Worm (Caenorhabditis elegans) whole organism, L3 larva: ENCODE measurements around the gene mpc-1.

Source experiments
- ZK546.5 ChIP-seq: sonication (generic microtip); optimal IDR thresholded peaks from 2 replicates; lab custom pipeline; 2017; ENCODE audit warnings: missing biosample characterization, missing genetic modification characterization
- aly-2 ChIP-seq: fragments of 150-350 bp; optimal IDR thresholded peaks from 2 replicates; lab custom pipeline; 2014; ENCODE audit warnings: missing biosample characterization, missing genetic modification characterization
- ceh-16 ChIP-seq: sonication (generic microtip); optimal IDR thresholded peaks from 2 replicates; lab custom pipeline; 2017; ENCODE audit warnings: missing biosample characterization, missing genetic modification characterization
- ceh-28 ChIP-seq: fragments of 150-350 bp; optimal IDR thresholded peaks from 2 replicates; lab custom pipeline; 2014; ENCODE audit warnings: missing biosample characterization, missing genetic modification reagents, missing genetic modification characterization
- daf-12 ChIP-seq: fragments of 150-350 bp; optimal IDR thresholded peaks from 2 replicates; lab custom pipeline; 2014; ENCODE audit warnings: missing biosample characterization, missing genetic modification reagents, missing genetic modification characterization
- egl-27 ChIP-seq: sonication (generic microtip); optimal IDR thresholded peaks from 4 replicates; lab custom pipeline; 2017; ENCODE audit warnings: missing biosample characterization, missing genetic modification reagents, missing genetic modification characterization
- egl-5 ChIP-seq: fragments of 150-350 bp; optimal IDR thresholded peaks from 2 replicates; lab custom pipeline; 2017; ENCODE audit warnings: missing biosample characterization, missing genetic modification reagents, missing genetic modification characterization, inconsistent platforms
- elt-1 ChIP-seq: fragments of 150-350 bp; optimal IDR thresholded peaks from 2 replicates; lab custom pipeline; 2014; ENCODE audit warnings: missing biosample characterization, missing genetic modification characterization
- elt-2 ChIP-seq: sonication (generic microtip); optimal IDR thresholded peaks from 2 replicates; lab custom pipeline; 2016; ENCODE audit warnings: missing genetic modification reagents, mild to moderate bottlenecking, missing genetic modification characterization, missing compliant biosample characterization
- elt-3 ChIP-seq, 3 experiments: fragments of 150-350 bp in 1 of 3; sonication (generic microtip) in 2 of 3; optimal IDR thresholded peaks; 2 replicates in 2 of 3; 4 replicates in 1 of 3; lab custom pipeline; 2014 to 2017; ENCODE audit warnings: missing biosample characterization in 3 of 3, missing genetic modification characterization in 3 of 3
- eor-1 ChIP-seq, 2 experiments: fragments of 150-350 bp; optimal IDR thresholded peaks; 2 replicates each; lab custom pipeline; 2014 to 2018; ENCODE audit warnings: missing biosample characterization in 2 of 2, missing genetic modification characterization in 2 of 2
- fkh-10 ChIP-seq: sonication (generic microtip); optimal IDR thresholded peaks from 2 replicates; lab custom pipeline; 2017; ENCODE audit warnings: missing biosample characterization, missing genetic modification reagents, missing genetic modification characterization
- fkh-2 ChIP-seq: fragments of 150-350 bp; optimal IDR thresholded peaks from 2 replicates; lab custom pipeline; 2014; ENCODE audit warnings: missing biosample characterization, missing genetic modification reagents, missing genetic modification characterization
- fos-1 ChIP-seq: fragments of 150-350 bp; optimal IDR thresholded peaks from 2 replicates; lab custom pipeline; 2014; ENCODE audit warnings: missing biosample characterization, missing genetic modification characterization
- hmg-11 ChIP-seq: sonication (generic microtip); optimal IDR thresholded peaks from 2 replicates; lab custom pipeline; 2016; ENCODE audit warnings: missing genetic modification characterization, missing compliant biosample characterization
- lin-15B ChIP-seq: fragments of 150-350 bp; optimal IDR thresholded peaks from 2 replicates; lab custom pipeline; 2014; ENCODE audit warnings: missing biosample characterization, missing genetic modification characterization
- lin-39 ChIP-seq: fragments of 150-350 bp; optimal IDR thresholded peaks from 2 replicates; lab custom pipeline; 2018; ENCODE audit warnings: missing biosample characterization, missing genetic modification reagents, missing genetic modification characterization
- lsy-12 ChIP-seq: sonication (generic microtip); optimal IDR thresholded peaks from 2 replicates; lab custom pipeline; 2016; ENCODE audit warnings: mild to moderate bottlenecking, missing genetic modification characterization, missing compliant biosample characterization
- mdl-1 ChIP-seq: fragments of 150-350 bp; optimal IDR thresholded peaks from 2 replicates; lab custom pipeline; 2014; ENCODE audit warnings: missing biosample characterization, missing genetic modification characterization
- mml-1 ChIP-seq: fragments of 150-350 bp; sonication (generic microtip); optimal IDR thresholded peaks from 3 replicates; lab custom pipeline; 2014; ENCODE audit warnings: missing biosample characterization, missing genetic modification characterization
- nfya-1 ChIP-seq: sonication (generic microtip); optimal IDR thresholded peaks from 2 replicates; lab custom pipeline; 2017; ENCODE audit warnings: missing genetic modification characterization, mild to moderate bottlenecking, missing compliant biosample characterization, antibody characterized with exemption, moderate library complexity; ENCODE audit not compliant: insufficient read depth
- nhr-11 ChIP-seq: fragments of 150-350 bp; optimal IDR thresholded peaks from 2 replicates; lab custom pipeline; 2014; ENCODE audit warnings: missing biosample characterization, missing genetic modification characterization
- nhr-12 ChIP-seq: fragments of 150-350 bp; optimal IDR thresholded peaks from 2 replicates; lab custom pipeline; 2014; ENCODE audit warnings: missing biosample characterization, missing genetic modification characterization
- nhr-23 ChIP-seq: fragments of 150-350 bp; optimal IDR thresholded peaks from 2 replicates; lab custom pipeline; 2014; ENCODE audit warnings: missing biosample characterization, missing genetic modification reagents, missing genetic modification characterization
- nhr-25 ChIP-seq: sonication (generic microtip); optimal IDR thresholded peaks from 2 replicates; lab custom pipeline; 2017; ENCODE audit warnings: missing biosample characterization, missing genetic modification characterization
- nhr-28 ChIP-seq: fragments of 150-350 bp; optimal IDR thresholded peaks from 2 replicates; lab custom pipeline; 2014; ENCODE audit warnings: missing biosample characterization, missing genetic modification characterization
- nhr-43 ChIP-seq: sonication (generic microtip); optimal IDR thresholded peaks from 2 replicates; lab custom pipeline; 2016; ENCODE audit warnings: mild to moderate bottlenecking, missing genetic modification characterization, missing compliant biosample characterization; ENCODE audit not compliant: poor library complexity, severe bottlenecking
- nhr-76 ChIP-seq: fragments of 150-350 bp; sonication (generic microtip); optimal IDR thresholded peaks from 5 replicates; lab custom pipeline; 2014; ENCODE audit warnings: missing biosample characterization, missing genetic modification characterization
- nhr-77 ChIP-seq: fragments of 150-350 bp; optimal IDR thresholded peaks from 2 replicates; lab custom pipeline; 2014; ENCODE audit warnings: missing biosample characterization, missing genetic modification characterization
- pha-4 ChIP-seq: fragments of 150-350 bp; optimal IDR thresholded peaks from 2 replicates; lab custom pipeline; 2014; ENCODE audit warnings: missing biosample characterization, missing genetic modification reagents, missing genetic modification characterization
- pqm-1 ChIP-seq: fragments of 150-350 bp; optimal IDR thresholded peaks from 2 replicates; lab custom pipeline; 2017; ENCODE audit warnings: missing biosample characterization, missing genetic modification characterization, inconsistent platforms
- sea-2 ChIP-seq: fragments of 150-350 bp; sonication (generic microtip); optimal IDR thresholded peaks from 4 replicates; lab custom pipeline; 2014; ENCODE audit warnings: missing biosample characterization, missing genetic modification reagents, missing genetic modification characterization
- skn-1 ChIP-seq: fragments of 150-350 bp; optimal IDR thresholded peaks from 2 replicates; lab custom pipeline; 2014; ENCODE audit warnings: missing biosample characterization, missing genetic modification characterization
- snpc-4 ChIP-seq: fragments of 150-350 bp; optimal IDR thresholded peaks from 2 replicates; lab custom pipeline; 2014; ENCODE audit warnings: missing biosample characterization, missing genetic modification characterization
- tbx-2 ChIP-seq: sonication (generic microtip); optimal IDR thresholded peaks from 2 replicates; lab custom pipeline; 2016; ENCODE audit warnings: mild to moderate bottlenecking, missing genetic modification characterization, missing compliant biosample characterization
- zag-1 ChIP-seq: fragments of 150-350 bp; optimal IDR thresholded peaks from 2 replicates; lab custom pipeline; 2014; ENCODE audit warnings: missing biosample characterization, missing genetic modification characterization
- ztf-11 ChIP-seq: fragments of 150-350 bp; optimal IDR thresholded peaks from 2 replicates; lab custom pipeline; 2014; ENCODE audit warnings: missing biosample characterization, missing genetic modification characterization
- ztf-4 ChIP-seq: fragments of 150-350 bp; optimal IDR thresholded peaks from 2 replicates; lab custom pipeline; 2014; ENCODE audit warnings: missing biosample characterization, missing genetic modification characterization

The mpc-1 gene

ce11 chrIII:4379717-4380116, 33.5 kb upstream of the mpc-1 start, which contains the start of gene B0284.3:
B0284.3 (minus strand) TSS chrIII:4379817.
- TF ChIP-seq ztf-11 (no peak), lsy-12 (no peak), skn-1 (tag; lab: Kevin White, UChicago) (no peak), ztf-4 (tag; lab: Kevin White, UChicago) (no peak), egl-27 (no peak), nhr-76 (no peak), fkh-10 (GFP tag; lab: Kevin White, UChicago) (no peak)

ce11 chrIII:4380835-4381234, 32.4 kb upstream of the mpc-1 start:
- TF ChIP-seq mdl-1 (tag; lab: Kevin White, UChicago): no peak
- no peak for TF ChIP-seq ztf-11
- no peak for TF ChIP-seq elt-2 (tag; lab: Kevin White, UChicago)
- TF ChIP-seq nhr-25 (tag; lab: Kevin White, UChicago): no peak
- no peak for TF ChIP-seq daf-12
- no peak for TF ChIP-seq ztf-4 (tag; lab: Kevin White, UChicago)
- no peak for TF ChIP-seq elt-1 (tag; lab: Kevin White, UChicago)
- no peak for TF ChIP-seq fkh-2 (tag; lab: Kevin White, UChicago)
- TF ChIP-seq lsy-12: no peak
- TF ChIP-seq nhr-43 (tag; lab: Kevin White, UChicago): no peak
- no peak for TF ChIP-seq nhr-11 (tag; lab: Kevin White, UChicago)
- TF ChIP-seq egl-27: no peak
- no peak for TF ChIP-seq nhr-12
- no peak for TF ChIP-seq ZK546.5 (tag; lab: Kevin White, UChicago)
- no peak for TF ChIP-seq pqm-1 (tag; lab: Kevin White, UChicago)
- TF ChIP-seq nhr-28 (tag; lab: Kevin White, UChicago): no peak
- TF ChIP-seq nhr-23 (tag; lab: Kevin White, UChicago): no peak
- TF ChIP-seq mml-1 (tag; lab: Kevin White, UChicago): no peak
- peak; percentile 27 for TF ChIP-seq snpc-4 (tag; lab: Kevin White, UChicago)
- TF ChIP-seq eor-1 (tag; optimal IDR thresholded peaks at IDR 0.05; lab: Kevin White, UChicago): no peak
- TF ChIP-seq lin-15B (tag; lab: Kevin White, UChicago): peak; percentile 37
- TF ChIP-seq egl-5 (tag; lab: Kevin White, UChicago): peak; percentile 31
- no peak for TF ChIP-seq ceh-16 (tag; lab: Kevin White, UChicago)
- no peak for TF ChIP-seq hmg-11
- TF ChIP-seq elt-3 (tag; optimal IDR thresholded peaks at IDR 0.05; lab: Kevin White, UChicago): no peak
- peak; percentile 49 for TF ChIP-seq nfya-1
- TF ChIP-seq nhr-77 (tag; lab: Kevin White, UChicago): no peak
- no peak for TF ChIP-seq tbx-2 (tag; lab: Kevin White, UChicago)
- no peak for TF ChIP-seq lin-39 (tag; lab: Kevin White, UChicago)
- TF ChIP-seq fos-1 (tag; lab: Kevin White, UChicago): no peak
- TF ChIP-seq fkh-10 (GFP tag; lab: Kevin White, UChicago): no peak
- TF ChIP-seq aly-2 (tag; lab: Kevin White, UChicago): no peak
- TF ChIP-seq skn-1 (tag; lab: Kevin White, UChicago): no peak

ce11 chrIII:4381343-4381742, 31.9 kb upstream of the mpc-1 start, which contains the start of gene pals-27:
pals-27 (plus strand) TSS chrIII:4381643.
- no peak for TF ChIP-seq ztf-4 (tag; lab: Kevin White, UChicago)
- no peak for TF ChIP-seq elt-1 (tag; lab: Kevin White, UChicago)
- no peak for TF ChIP-seq egl-5 (tag; lab: Kevin White, UChicago)
- no peak for TF ChIP-seq daf-12
- no peak for TF ChIP-seq elt-3 (tag; optimal IDR thresholded peaks at IDR 0.05; lab: Kevin White, UChicago)
- TF ChIP-seq nhr-12: no peak
- no peak for TF ChIP-seq mml-1 (tag; lab: Kevin White, UChicago)
- no peak for TF ChIP-seq pha-4 (tag; lab: Kevin White, UChicago)
- TF ChIP-seq sea-2 (GFP tag; lab: Kevin White, UChicago): no peak
- TF ChIP-seq nhr-77 (tag; lab: Kevin White, UChicago): no peak
- TF ChIP-seq fkh-2 (tag; lab: Kevin White, UChicago): no peak
- no peak for TF ChIP-seq lin-15B (tag; lab: Kevin White, UChicago)
- TF ChIP-seq zag-1: no peak
- TF ChIP-seq lin-39 (tag; lab: Kevin White, UChicago): no peak
- no peak for TF ChIP-seq ceh-28 (tag; lab: Kevin White, UChicago)
